Worm (Caenorhabditis elegans): ENCODE results near the gene F54F2.7.

F54F2.7 gene

ce11 chrIII:8792251-8792650 is 14.9 kb downstream of the F54F2.7 start, which contains the start of gene ztf-1:
Gene ztf-1 (minus strand): TSS chrIII:8792351.
- TF ChIP-seq dao-5 (tag; optimal IDR thresholded peaks at IDR 0.05) (no peak), him-1 (tag; optimal IDR thresholded peaks at IDR 0.05) (no peak), W03F9.2 (tag; optimal IDR thresholded peaks at IDR 0.05) (no peak)

DNA sequence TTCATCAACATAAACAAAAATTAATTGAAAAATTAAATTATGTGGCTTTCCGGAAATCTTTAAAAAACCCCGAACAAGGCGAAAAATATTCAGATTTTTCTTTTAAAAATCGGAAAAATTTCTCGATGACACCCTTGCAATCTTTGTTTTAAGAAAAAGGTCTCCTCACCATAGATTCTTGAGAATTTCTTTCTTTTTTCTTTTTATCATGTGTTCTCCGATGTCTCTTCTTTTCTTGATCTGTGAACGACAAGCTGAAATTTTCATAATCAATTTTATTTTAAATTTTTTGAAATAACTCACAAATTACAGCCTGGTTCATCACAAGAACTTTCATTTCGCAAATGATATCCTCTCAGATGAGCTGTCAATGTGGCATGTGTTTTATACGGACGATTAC is 15.9 kb downstream of the F54F2.7 start, which contains the start of the genes zfp-1 and F54F2.14:
zfp-1 (plus strand) TSS at position 301 of the 400 bp plus-strand sequence.
F54F2.14 (plus strand) TSS at position 312 of the 400 bp plus-strand sequence.
- TF ChIP-seq W03F9.2 (tag; optimal IDR thresholded peaks at IDR 0.05): no peak
- no peak for TF ChIP-seq dao-5 (tag; optimal IDR thresholded peaks at IDR 0.05)
- no peak for TF ChIP-seq him-1 (tag; optimal IDR thresholded peaks at IDR 0.05)

DNA sequence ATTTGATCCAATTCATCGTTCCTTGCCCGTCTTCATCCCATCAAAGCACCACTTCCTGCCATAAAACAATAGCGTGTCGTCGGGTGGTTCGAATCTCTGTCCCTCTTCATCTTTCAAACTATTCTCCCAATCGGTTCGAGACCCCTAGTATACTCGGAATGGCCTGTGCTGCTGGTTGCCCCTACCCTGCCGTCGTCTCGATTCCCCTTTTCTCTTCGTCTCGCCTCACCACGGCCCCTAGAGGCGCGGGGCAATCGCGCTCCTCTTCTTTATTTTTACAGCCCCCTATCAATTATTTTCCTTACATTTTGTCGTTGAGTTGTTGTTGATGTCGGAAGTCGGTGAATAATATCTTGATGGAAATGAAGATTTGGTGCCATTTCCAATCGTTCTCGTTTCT is 18.5 kb downstream of the F54F2.7 start:
- peak; percentile 10 for TF ChIP-seq him-1 (tag; optimal IDR thresholded peaks at IDR 0.05)
- TF ChIP-seq dao-5 (tag; optimal IDR thresholded peaks at IDR 0.05): no peak

ce11 chrIII:8786077-8786476 is 21.1 kb downstream of the F54F2.7 start, which contains the start of gene K02D10.8:
Gene K02D10.8 (plus strand): TSS chrIII:8786377.
- TF ChIP-seq dao-5 (tag; optimal IDR thresholded peaks at IDR 0.05) (no peak), W03F9.2 (tag; optimal IDR thresholded peaks at IDR 0.05) (no peak), him-1 (tag; optimal IDR thresholded peaks at IDR 0.05) (no peak)

- TF ChIP-seq him-1 (tag; optimal IDR thresholded peaks at IDR 0.05) (peak; percentile 21), dao-5 (tag; optimal IDR thresholded peaks at IDR 0.05) (no peak), W03F9.2 (tag; optimal IDR thresholded peaks at IDR 0.05) (no peak)
Measured at ce11 chrIII:8785426-8785825, 21.7 kb downstream of the F54F2.7 start.

- TF ChIP-seq W03F9.2 (tag; optimal IDR thresholded peaks at IDR 0.05) (no peak), him-1 (tag; optimal IDR thresholded peaks at IDR 0.05) (no peak), dao-5 (tag; optimal IDR thresholded peaks at IDR 0.05) (no peak)
Measured at ce11 chrIII:8784500-8784899, 22.6 kb downstream of the F54F2.7 start.

DNA sequence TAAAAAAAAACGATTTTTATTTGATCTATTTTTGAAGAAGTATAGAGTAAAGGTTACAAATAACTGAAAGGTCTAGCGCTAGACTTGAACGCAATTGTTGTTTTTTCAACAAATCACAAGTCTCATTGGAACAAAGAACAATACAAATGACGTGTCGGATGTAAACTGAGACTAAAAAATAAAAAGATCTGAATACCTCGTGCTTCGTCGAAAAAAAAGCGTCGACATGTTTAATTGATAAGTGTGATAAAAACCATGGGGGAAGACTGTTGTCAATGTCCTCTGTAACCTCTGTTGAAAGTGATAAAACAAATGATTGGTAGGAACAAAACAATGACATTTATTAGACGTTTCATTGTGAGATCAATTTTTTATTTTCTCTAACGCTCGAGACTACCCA is 24.4 kb downstream of the F54F2.7 start:
- TF ChIP-seq W03F9.2 (tag; optimal IDR thresholded peaks at IDR 0.05) (no peak), dao-5 (tag; optimal IDR thresholded peaks at IDR 0.05) (no peak), him-1 (tag; optimal IDR thresholded peaks at IDR 0.05) (no peak)

DNA sequence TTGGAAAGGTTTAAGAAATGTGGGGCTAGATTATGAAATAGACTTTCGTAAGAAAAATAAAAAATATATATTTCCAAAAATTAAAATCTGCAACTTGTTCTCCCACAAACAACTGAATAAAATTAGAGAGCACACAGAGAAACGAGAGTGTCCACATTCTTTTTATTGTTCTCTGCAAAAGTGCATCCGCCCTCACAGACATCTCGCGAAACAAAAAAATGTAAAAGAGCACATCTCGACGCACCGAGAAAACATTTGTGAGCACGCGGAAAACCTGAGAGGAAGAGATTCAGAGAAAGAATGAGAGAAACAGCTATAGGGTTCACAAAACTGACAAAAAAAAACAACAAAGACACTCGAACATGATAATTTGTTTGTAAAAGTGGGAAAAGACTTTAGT is 25.1 kb downstream of the F54F2.7 start:
- TF ChIP-seq dao-5 (tag; optimal IDR thresholded peaks at IDR 0.05): no peak
- TF ChIP-seq W03F9.2 (tag; optimal IDR thresholded peaks at IDR 0.05): no peak
- no peak for TF ChIP-seq him-1 (tag; optimal IDR thresholded peaks at IDR 0.05)

- TF ChIP-seq W03F9.2 (tag; optimal IDR thresholded peaks at IDR 0.05) (no peak), dao-5 (tag; optimal IDR thresholded peaks at IDR 0.05) (no peak), him-1 (tag; optimal IDR thresholded peaks at IDR 0.05) (no peak)
Measured at ce11 chrIII:8780473-8780872, 26.7 kb downstream of the F54F2.7 start.

DNA sequence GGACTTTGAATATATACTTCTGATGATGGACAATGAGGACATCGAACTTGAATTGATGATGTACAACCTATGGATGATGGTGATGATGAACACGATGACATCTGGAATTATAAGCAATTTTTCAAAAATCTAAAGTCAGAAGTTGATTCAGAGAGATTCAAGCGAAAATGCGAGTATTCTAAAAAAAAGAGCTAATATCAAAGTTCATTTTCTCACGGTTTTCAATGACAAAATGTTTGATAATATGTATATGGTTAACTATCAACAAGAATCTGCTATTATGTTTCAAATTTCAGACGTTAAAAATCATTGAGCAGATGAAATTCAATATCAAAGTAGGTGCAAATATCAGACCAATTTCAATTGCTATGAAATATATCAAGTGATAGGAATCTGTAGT is 27.2 kb downstream of the F54F2.7 start, which contains the start of gene K02D10.4:
K02D10.4 (minus strand) TSS at position 101 of the 400 bp plus-strand sequence.
- TF ChIP-seq W03F9.2 (tag; optimal IDR thresholded peaks at IDR 0.05) (no peak), dao-5 (tag; optimal IDR thresholded peaks at IDR 0.05) (no peak), him-1 (tag; optimal IDR thresholded peaks at IDR 0.05) (no peak)

- no peak for TF ChIP-seq W03F9.2 (tag; optimal IDR thresholded peaks at IDR 0.05)
- no peak for TF ChIP-seq dao-5 (tag; optimal IDR thresholded peaks at IDR 0.05)
- TF ChIP-seq him-1 (tag; optimal IDR thresholded peaks at IDR 0.05): no peak
Measured at ce11 chrIII:8775953-8776352, 31.2 kb downstream of the F54F2.7 start, which contains the start of gene snap-29. Gene snap-29 (plus strand): TSS chrIII:8776253.

- TF ChIP-seq dao-5 (tag; optimal IDR thresholded peaks at IDR 0.05): no peak
- no peak for TF ChIP-seq him-1 (tag; optimal IDR thresholded peaks at IDR 0.05)
- TF ChIP-seq W03F9.2 (tag; optimal IDR thresholded peaks at IDR 0.05): no peak
Measured at ce11 chrIII:8773375-8773774, 33.8 kb downstream of the F54F2.7 start.

ce11 chrIII:8772428-8773027 is 34.6 kb downstream of the F54F2.7 start:
- no peak for TF ChIP-seq dao-5 (tag; optimal IDR thresholded peaks at IDR 0.05)
- no peak for TF ChIP-seq him-1 (tag; optimal IDR thresholded peaks at IDR 0.05)
- no peak for TF ChIP-seq W03F9.2 (tag; optimal IDR thresholded peaks at IDR 0.05)

DNA sequence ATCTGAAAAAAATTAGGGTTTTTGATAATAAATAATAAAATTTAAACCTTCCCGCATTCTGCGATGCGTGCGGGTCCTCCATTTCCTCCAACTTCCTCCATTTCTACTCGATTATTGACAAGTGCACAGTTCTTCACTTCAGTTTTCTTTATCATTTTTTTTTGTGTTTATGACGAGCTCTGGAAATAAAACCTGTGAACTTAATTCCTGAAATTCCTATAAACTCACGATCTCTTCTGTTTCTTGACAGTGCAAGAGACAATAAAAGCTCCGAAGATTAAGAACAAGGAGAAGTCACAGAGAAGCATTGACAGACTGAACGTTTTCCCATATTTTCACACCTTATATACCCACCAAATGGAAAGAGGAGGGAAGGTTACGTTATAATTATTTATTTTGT is 35.3 kb downstream of the F54F2.7 start, which contains the start of gene K02D10.3:
K02D10.3 (minus strand) TSS at position 101 of the 400 bp plus-strand sequence.
- TF ChIP-seq dao-5 (tag; optimal IDR thresholded peaks at IDR 0.05) (no peak), W03F9.2 (tag; optimal IDR thresholded peaks at IDR 0.05) (no peak), him-1 (tag; optimal IDR thresholded peaks at IDR 0.05) (no peak)

DNA sequence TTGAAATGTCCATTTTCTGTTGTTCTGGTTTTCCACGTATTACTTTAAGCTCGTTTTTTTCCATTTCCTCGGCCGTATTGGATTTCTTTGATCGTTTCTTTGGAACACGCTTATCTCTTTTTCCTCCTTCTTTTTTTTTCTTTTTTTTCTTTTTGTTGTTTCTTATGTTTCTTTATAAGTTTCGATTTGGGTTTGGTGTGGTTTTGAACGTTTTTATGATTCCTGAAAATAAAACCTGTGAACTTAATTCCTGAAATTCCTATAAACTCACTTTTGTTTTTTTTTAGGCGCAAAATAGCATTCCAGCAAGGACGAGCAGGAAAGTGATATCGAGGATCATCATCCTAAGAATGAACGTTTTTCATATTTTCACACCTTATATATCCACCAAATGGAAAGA is 36.0 kb downstream of the F54F2.7 start, which contains the start of gene K02D10.2:
K02D10.2 (minus strand) TSS at position 101 of the 400 bp plus-strand sequence.
- TF ChIP-seq W03F9.2 (tag; optimal IDR thresholded peaks at IDR 0.05) (no peak), dao-5 (tag; optimal IDR thresholded peaks at IDR 0.05) (no peak), him-1 (tag; optimal IDR thresholded peaks at IDR 0.05) (no peak)

All from whole organism, L4/young adult.